Fruit fly (Drosophila melanogaster) whole organism, embryonic: ENCODE measurements around the gene CG13247.
A peak's percentile ranks its signal among the peaks of the same experiment; 100 is the strongest.

ENCODE experiments used
- Atf6 ChIP-seq: fragments of 200-800 bp; sonication (Bioruptor generic); IDR thresholded peaks from 2 replicates; pipeline ENCODE4 v1.3.6; 2022; ENCODE audit warnings: missing biosample characterization, missing genetic modification characterization
- CG10462 ChIP-seq: fragments of 200-800 bp; sonication (Bioruptor generic); optimal IDR thresholded peaks from 2 replicates; lab custom pipeline; 2016; ENCODE audit warnings: missing biosample characterization, missing genetic modification characterization
- CG1233 ChIP-seq: fragments of 200-800 bp; sonication (Bioruptor generic); optimal IDR thresholded peaks from 4 replicates; lab custom pipeline; 2018; ENCODE audit warnings: missing biosample characterization, mild to moderate bottlenecking, missing genetic modification characterization
- CG12659 ChIP-seq: fragments of 200-800 bp; sonication (Bioruptor generic); optimal IDR thresholded peaks from 3 replicates; lab custom pipeline; 2017; ENCODE audit warnings: mild to moderate bottlenecking, missing biosample characterization, missing genetic modification reagents, missing genetic modification characterization
- CG14965 ChIP-seq: fragments of 200-800 bp; sonication (Bioruptor generic); optimal IDR thresholded peaks from 2 replicates; lab custom pipeline; 2016; ENCODE audit warnings: missing biosample characterization, missing genetic modification characterization, borderline replicate concordance
- CG15073 ChIP-seq: fragments of 200-800 bp; sonication (Bioruptor generic); optimal IDR thresholded peaks from 2 replicates; lab custom pipeline; 2016; ENCODE audit warnings: missing biosample characterization, missing genetic modification characterization
- CG17361 ChIP-seq: fragments of 200-800 bp; sonication (Bioruptor generic); IDR thresholded peaks from 3 replicates; pipeline ENCODE4 v1.3.6; 2022; ENCODE audit warnings: missing biosample characterization, missing genetic modification characterization
- CG17385 ChIP-seq: fragments of 200-800 bp; sonication (Bioruptor generic); optimal IDR thresholded peaks from 3 replicates; lab custom pipeline; 2018; ENCODE audit warnings: missing biosample characterization, mild to moderate bottlenecking, missing genetic modification characterization
- CG1832 ChIP-seq: fragments of 200-800 bp; sonication (Bioruptor generic); optimal IDR thresholded peaks from 2 replicates; lab custom pipeline; 2017; ENCODE audit warnings: missing biosample characterization, mild to moderate bottlenecking, missing genetic modification characterization, inconsistent platforms
- CG32767 ChIP-seq: fragments of 200-800 bp; sonication (Bioruptor generic); IDR thresholded peaks from 2 replicates; pipeline ENCODE4 v1.3.6; 2022; ENCODE audit warnings: missing biosample characterization, missing genetic modification characterization
- CG3407 ChIP-seq: fragments of 200-800 bp; sonication (Bioruptor generic); optimal IDR thresholded peaks from 2 replicates; lab custom pipeline; 2018; ENCODE audit warnings: missing biosample characterization, mild to moderate bottlenecking, missing genetic modification characterization
- CG34224 ChIP-seq: fragments of 200-800 bp; sonication (Bioruptor generic); IDR thresholded peaks from 3 replicates; pipeline ENCODE4 v1.3.6; 2022; ENCODE audit warnings: missing biosample characterization, missing genetic modification characterization; ENCODE audit not compliant: partially characterized antibody
- CG3726 ChIP-seq: fragments of 200-800 bp; sonication (Bioruptor generic); IDR thresholded peaks from 3 replicates; pipeline ENCODE4, ENCODE4 v1.3.6; 2022; ENCODE audit warnings: missing biosample characterization, missing genetic modification characterization
- CG3838 ChIP-seq: fragments of 200-800 bp; sonication (Bioruptor generic); optimal IDR thresholded peaks from 3 replicates; lab custom pipeline; 2016; ENCODE audit warnings: missing biosample characterization, missing genetic modification characterization
- CG4282 ChIP-seq: fragments of 200-800 bp; sonication (Bioruptor generic); optimal IDR thresholded peaks from 2 replicates; lab custom pipeline; 2016; ENCODE audit warnings: missing biosample characterization, missing genetic modification characterization
- CG43689 ChIP-seq: fragments of 200-800 bp; sonication (Bioruptor generic); IDR thresholded peaks from 2 replicates; pipeline ENCODE4 v1.3.6; 2022; ENCODE audit warnings: missing biosample characterization, missing genetic modification characterization
- CG4617 ChIP-seq: fragments of 200-800 bp; sonication (Bioruptor generic); optimal IDR thresholded peaks from 3 replicates; lab custom pipeline; 2016; ENCODE audit warnings: missing biosample characterization, missing genetic modification characterization, borderline replicate concordance
- CG6272 ChIP-seq: fragments of 200-800 bp; sonication (Bioruptor generic); IDR thresholded peaks from 2 replicates; pipeline ENCODE4 v1.3.6; 2022; ENCODE audit warnings: missing biosample characterization, missing genetic modification characterization
- CG7372 ChIP-seq: fragments of 200-800 bp; sonication (Bioruptor generic); IDR thresholded peaks from 2 replicates; pipeline ENCODE4 v1.3.6; 2022; ENCODE audit warnings: missing biosample characterization, missing genetic modification characterization
- CG8359 ChIP-seq: fragments of 200-800 bp; sonication (Bioruptor generic); optimal IDR thresholded peaks from 2 replicates; lab custom pipeline; 2017; ENCODE audit warnings: missing biosample characterization, mild to moderate bottlenecking, missing genetic modification characterization, borderline replicate concordance
- CG8924 ChIP-seq: fragments of 200-800 bp; optimal IDR thresholded peaks from 3 replicates; lab custom pipeline; 2019; ENCODE audit warnings: missing biosample characterization, mild to moderate bottlenecking, missing genetic modification characterization, moderate library complexity
- CG9727 ChIP-seq: fragments of 200-800 bp; sonication (Bioruptor generic); optimal IDR thresholded peaks from 3 replicates; lab custom pipeline; 2017; ENCODE audit warnings: missing biosample characterization, mild to moderate bottlenecking, missing genetic modification characterization
- HLH3B ChIP-seq: fragments of 200-800 bp; sonication (Bioruptor generic); IDR thresholded peaks from 2 replicates; pipeline ENCODE4 v1.3.6; 2022; ENCODE audit warnings: missing biosample characterization, missing genetic modification characterization
- Hr3 ChIP-seq: fragments of 200-800 bp; sonication (Bioruptor generic); optimal IDR thresholded peaks from 3 replicates; lab custom pipeline; 2016; ENCODE audit warnings: missing biosample characterization, missing genetic modification characterization
- Lpt ChIP-seq: fragments of >200 bp; optimal IDR thresholded peaks from 2 replicates; lab custom pipeline; 2018; ENCODE audit warnings: missing biosample characterization, missing genetic modification characterization
- Oaz ChIP-seq: fragments of 200-800 bp; sonication (Bioruptor generic); IDR thresholded peaks from 2 replicates; pipeline ENCODE4 v1.3.6; 2022; ENCODE audit warnings: missing biosample characterization, missing genetic modification characterization
- Six4 ChIP-seq: fragments of 200-800 bp; sonication (Bioruptor generic); optimal IDR thresholded peaks from 2 replicates; lab custom pipeline; 2016; ENCODE audit warnings: missing biosample characterization, missing genetic modification characterization
- Ssrp ChIP-seq: fragments of 200-800 bp; sonication (Bioruptor generic); optimal IDR thresholded peaks from 2 replicates; lab custom pipeline; 2018; ENCODE audit warnings: missing biosample characterization, mild to moderate bottlenecking, missing genetic modification characterization, moderate library complexity
- Stat92E ChIP-seq, 3 experiments: fragments of >200 bp in 2 of 3; fragments of 200-800 bp in 1 of 3; sonication (Bioruptor generic) in 1 of 3; optimal IDR thresholded peaks; 2 replicates each; lab custom pipeline; 2017 to 2019; ENCODE audit warnings: missing biosample characterization in 3 of 3, missing genetic modification characterization in 3 of 3, mild to moderate bottlenecking in 1 of 3, moderate library complexity in 1 of 3
- Vsx1 ChIP-seq: fragments of 200-800 bp; sonication (Bioruptor generic); optimal IDR thresholded peaks from 2 replicates; lab custom pipeline; 2017; ENCODE audit warnings: missing biosample characterization, mild to moderate bottlenecking, missing genetic modification characterization, missing genetic modification reagents
- ato ChIP-seq: fragments of 200-800 bp; sonication (Bioruptor generic); IDR thresholded peaks from 2 replicates; pipeline ENCODE4 v1.3.6; 2022; ENCODE audit warnings: missing biosample characterization, missing genetic modification characterization; ENCODE audit not compliant: partially characterized antibody
- br ChIP-seq: fragments of >200 bp; optimal IDR thresholded peaks from 2 replicates; lab custom pipeline; 2017
- cato ChIP-seq: fragments of 200-800 bp; sonication (Bioruptor generic); optimal IDR thresholded peaks from 2 replicates; lab custom pipeline; 2016; ENCODE audit warnings: missing biosample characterization, missing genetic modification characterization, borderline replicate concordance
- chinmo ChIP-seq: fragments of 200-800 bp; sonication (Bioruptor generic); IDR thresholded peaks from 4 replicates; pipeline ENCODE4 v1.3.6; 2022; ENCODE audit warnings: missing biosample characterization, missing genetic modification characterization; ENCODE audit not compliant: partially characterized antibody
- corto ChIP-seq: fragments of 200-800 bp; sonication (Bioruptor generic); optimal IDR thresholded peaks from 2 replicates; lab custom pipeline; 2016; ENCODE audit warnings: missing biosample characterization, mild to moderate bottlenecking, missing genetic modification characterization, moderate library complexity
- croc ChIP-seq: fragments of 200-800 bp; sonication (Bioruptor generic); conservative IDR thresholded peaks from 3 replicates; pipeline ENCODE4 v1.3.6; 2022; ENCODE audit warnings: missing biosample characterization, missing genetic modification characterization
- crp ChIP-seq, 2 experiments: fragments of 200-800 bp; sonication (Bioruptor generic); optimal IDR thresholded peaks; 2 replicates in 1 of 2; 3 replicates in 1 of 2; lab custom pipeline; 2017; ENCODE audit warnings: missing biosample characterization in 2 of 2, missing genetic modification characterization in 2 of 2, mild to moderate bottlenecking in 1 of 2, moderate library complexity in 1 of 2
- danr ChIP-seq: fragments of 200-800 bp; sonication (Bioruptor generic); IDR thresholded peaks from 2 replicates; pipeline ENCODE4 v1.3.6; 2022; ENCODE audit warnings: missing biosample characterization, missing genetic modification characterization
- dimm ChIP-seq: fragments of 200-800 bp; sonication (Bioruptor generic); IDR thresholded peaks from 2 replicates; pipeline ENCODE4 v1.3.6; 2022; ENCODE audit warnings: missing biosample characterization, missing genetic modification characterization
- lmd ChIP-seq: fragments of 200-800 bp; sonication (Bioruptor generic); IDR thresholded peaks from 2 replicates; pipeline ENCODE4 v1.3.6; 2022; ENCODE audit warnings: missing biosample characterization, missing genetic modification characterization
- maf-S ChIP-seq: fragments of 200-800 bp; sonication (Bioruptor generic); optimal IDR thresholded peaks from 2 replicates; lab custom pipeline; 2016; ENCODE audit warnings: missing biosample characterization, missing genetic modification characterization
- onecut ChIP-seq: fragments of 200-800 bp; sonication (Bioruptor generic); IDR thresholded peaks from 2 replicates; pipeline ENCODE4 v1.3.6; 2022; ENCODE audit warnings: missing biosample characterization, missing genetic modification characterization
- pita ChIP-seq: fragments of 200-800 bp; sonication (Bioruptor generic); optimal IDR thresholded peaks from 2 replicates; lab custom pipeline; 2017; ENCODE audit warnings: missing biosample characterization, mild to moderate bottlenecking, missing genetic modification characterization
- pnt ChIP-seq: fragments of 200-800 bp; sonication (Bioruptor generic); optimal IDR thresholded peaks from 3 replicates; lab custom pipeline; 2016; ENCODE audit warnings: missing biosample characterization, missing genetic modification characterization
- sens-2 ChIP-seq: fragments of 200-800 bp; sonication (Bioruptor generic); IDR thresholded peaks from 2 replicates; pipeline ENCODE4 v1.3.6; 2022; ENCODE audit warnings: missing biosample characterization, missing genetic modification characterization
- slp2 ChIP-seq: fragments of 200-800 bp; sonication (Bioruptor generic); optimal IDR thresholded peaks from 2 replicates; lab custom pipeline; 2016; ENCODE audit warnings: missing biosample characterization, missing genetic modification characterization
- sob ChIP-seq: fragments of 200-800 bp; sonication (Bioruptor generic); IDR thresholded peaks from 2 replicates; pipeline ENCODE4 v1.3.6; 2022; ENCODE audit warnings: missing biosample characterization, missing genetic modification characterization
- tgo ChIP-seq: fragments of 200-800 bp; sonication (Bioruptor generic); IDR thresholded peaks from 3 replicates; pipeline ENCODE4 v1.3.6; 2022; ENCODE audit warnings: missing biosample characterization, missing genetic modification characterization
- tup ChIP-seq: fragments of 200-800 bp; sonication (Bioruptor generic); optimal IDR thresholded peaks from 2 replicates; lab custom pipeline; 2016; ENCODE audit warnings: missing biosample characterization, mild to moderate bottlenecking, missing genetic modification characterization, moderate library complexity

The CG13247 gene

DNA sequence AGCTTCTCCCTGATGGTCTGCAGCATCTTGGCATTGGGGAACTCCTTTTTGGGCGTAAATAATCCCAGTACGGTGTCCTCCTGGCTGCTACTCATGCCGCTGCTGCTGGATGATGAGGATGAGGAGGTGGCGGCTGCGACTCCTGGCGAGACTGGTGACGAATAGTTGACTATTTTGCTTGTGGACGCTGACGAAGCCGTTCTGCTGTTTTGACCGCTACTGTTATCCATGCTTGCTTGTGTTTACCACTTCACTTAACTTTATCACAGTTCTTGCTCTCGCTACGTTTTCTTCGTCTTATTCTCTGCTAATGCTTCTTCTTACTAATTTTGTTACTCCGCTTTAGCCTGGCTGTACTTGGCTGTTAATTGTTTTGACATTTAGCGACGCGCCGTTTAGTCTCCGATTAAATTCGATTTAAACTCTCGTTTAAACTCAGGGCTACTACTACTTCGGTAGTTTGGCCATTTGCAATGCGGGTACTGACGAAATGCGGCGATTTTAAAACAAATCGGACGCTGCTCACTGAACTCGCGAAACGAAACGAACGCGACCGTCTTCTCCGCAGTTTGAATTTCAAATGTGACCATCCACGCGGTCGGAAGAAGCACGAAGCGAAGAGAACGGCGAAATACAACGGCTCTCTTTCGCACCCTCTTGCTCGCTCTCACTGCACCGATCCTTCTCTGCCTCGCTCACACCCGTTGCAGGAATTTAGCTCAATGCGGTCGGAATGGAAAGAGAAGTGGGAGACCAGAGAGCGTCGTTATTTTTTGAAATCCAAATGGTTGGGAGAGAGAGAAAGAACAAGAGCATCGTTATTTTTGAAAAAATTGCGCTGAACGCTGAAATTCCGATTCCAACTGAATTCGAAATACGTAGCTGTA lies 31.2 kb downstream of the CG13247 start, which contains the start of gene trbl (continued):
- TF ChIP-seq CG4617 (GFP tag; lab: Kevin White, UChicago) (no peak), Ssrp (tag; lab: Kevin White, UChicago) (no peak), danr (GFP tag; lab: Robert Waterston, UW) (no peak), Lpt (no peak), CG6272 (GFP tag; lab: Robert Waterston, UW) (no peak), CG3838 (GFP tag; lab: Kevin White, UChicago) (no peak), Six4 (GFP tag; lab: Kevin White, UChicago) (no peak), HLH3B (GFP tag; lab: Robert Waterston, UW) (no peak), CG7372 (no peak), croc (GFP tag; lab: Robert Waterston, UW) (no peak), chinmo (GFP tag; lab: Robert Waterston, UW) (peak; percentile 98), CG17385 (GFP tag; lab: Kevin White, UChicago) (peak; percentile 91), lmd (GFP tag; lab: Robert Waterston, UW) (no peak), cato (GFP tag; lab: Kevin White, UChicago) (no peak), Oaz (GFP tag; lab: Robert Waterston, UW) (no peak), pnt (no peak), CG14965 (GFP tag; lab: Kevin White, UChicago) (no peak), CG3726 (no peak), maf-S (GFP tag; lab: Kevin White, UChicago) (no peak), CG43689 (GFP tag; lab: Robert Waterston, UW) (no peak), CG1832 (GFP tag; lab: Kevin White, UChicago) (peak; percentile 97), Vsx1 (GFP tag; lab: Kevin White, UChicago) (peak; percentile 22), dimm (GFP tag; lab: Robert Waterston, UW) (no peak), CG17361 (GFP tag; lab: Robert Waterston, UW) (no peak), tup (GFP tag; lab: Kevin White, UChicago) (no peak), sob (GFP tag; lab: Robert Waterston, UW) (no peak), slp2 (GFP tag; lab: Kevin White, UChicago) (no peak), crp (GFP tag; optimal IDR thresholded peaks at IDR 0.05; lab: Kevin White, UChicago) (no peak), CG9727 (GFP tag; lab: Kevin White, UChicago) (no peak), corto (no peak), tgo (GFP tag; lab: Robert Waterston, UW) (no peak; the same call in 2 of the 3 replicates), CG1233 (GFP tag; lab: Kevin White, UChicago) (no peak), CG8359 (no peak), CG10462 (GFP tag; lab: Kevin White, UChicago) (no peak), onecut (GFP tag; lab: Robert Waterston, UW) (peak; percentile 27; the same call in 1 of the 2 replicates), CG15073 (GFP tag; lab: Kevin White, UChicago) (peak; percentile 92), ato (GFP tag; lab: Robert Waterston, UW) (peak; percentile 70; the same call in 1 of the 2 replicates), br (lab: Kevin White, UChicago) (no peak), Hr3 (GFP tag; lab: Kevin White, UChicago) (no peak), CG34224 (GFP tag; lab: Robert Waterston, UW) (peak; percentile 78), Atf6 (GFP tag; lab: Robert Waterston, UW) (peak; percentile 51), CG4282 (GFP tag; lab: Kevin White, UChicago) (no peak), CG8924 (tag; lab: Kevin White, UChicago) (peak; percentile 70), Stat92E (GFP tag; optimal IDR thresholded peaks at IDR 0.05; lab: Kevin White, UChicago) (peak in 1 of 3 experiments; percentile 46), CG3407 (GFP tag; lab: Kevin White, UChicago) (peak; percentile 24), sens-2 (GFP tag; lab: Robert Waterston, UW) (no peak), pita (GFP tag; lab: Kevin White, UChicago) (no peak), CG32767 (GFP tag; lab: Robert Waterston, UW) (no peak; the same call in 1 of the 2 replicates), CG12659 (peak; percentile 22)
